Worm (Caenorhabditis elegans): ENCODE measurements around the gene sid-3.

ce11 chrX:17205853-17206252 is 19.7 kb downstream of the sid-3 start:
- no peak for TF ChIP-seq M03D4.4 (tag; optimal IDR thresholded peaks at IDR 0.05)
- no peak for TF ChIP-seq ham-2 (GFP tag; optimal IDR thresholded peaks at IDR 0.05)
- no peak for TF ChIP-seq ztf-11 (tag; optimal IDR thresholded peaks at IDR 0.05)
- no peak for TF ChIP-seq nhr-237 (tag; optimal IDR thresholded peaks at IDR 0.05)
- no peak for TF ChIP-seq drap-1 (GFP tag; optimal IDR thresholded peaks at IDR 0.05)
- TF ChIP-seq snpc-4 (tag; optimal IDR thresholded peaks at IDR 0.05) = no peak
- TF ChIP-seq unc-62 (GFP tag; optimal IDR thresholded peaks at IDR 0.05) = no peak
- no peak for TF ChIP-seq mep-1 (tag; optimal IDR thresholded peaks at IDR 0.05)
- no peak for TF ChIP-seq lsy-2 (tag; optimal IDR thresholded peaks at IDR 0.05)
- no peak for TF ChIP-seq nhr-12 (tag; optimal IDR thresholded peaks at IDR 0.05)
- TF ChIP-seq nhr-28 (tag; optimal IDR thresholded peaks at IDR 0.05) = no peak
- no peak for TF ChIP-seq bed-3 (GFP tag; optimal IDR thresholded peaks at IDR 0.05)
- TF ChIP-seq pha-4 (tag; optimal IDR thresholded peaks at IDR 0.05) = no peak
- TF ChIP-seq nhr-76 (tag; optimal IDR thresholded peaks at IDR 0.05) = no peak

Measured in whole organism, mixed stage, embryonic.